Fruit fly (Drosophila melanogaster): ENCODE results near the gene Jon65Ai.

Gene Jon65Ai

DNA sequence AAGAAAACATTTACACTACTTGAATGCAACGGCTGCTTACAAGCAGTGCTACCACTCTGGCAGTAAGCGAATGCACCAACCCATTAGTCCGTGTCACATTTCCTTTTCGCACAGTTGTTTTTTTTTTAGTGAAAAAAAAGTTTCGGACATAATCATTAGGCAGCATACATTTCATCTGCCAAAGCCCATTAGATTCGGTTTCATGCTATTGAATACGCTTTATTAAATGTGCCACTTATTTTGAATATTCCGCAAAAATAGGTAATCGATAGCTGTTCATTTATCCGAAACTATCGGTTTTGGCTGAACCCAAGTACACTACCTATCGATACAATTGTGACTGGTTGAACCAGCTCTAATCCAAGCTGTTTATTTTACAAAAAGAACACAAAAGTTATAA is 560 bp upstream of the Jon65Ai start, which contains the start of gene tant (continued):
- peak; percentile 6 for TF ChIP-seq CG30403 (GFP tag; optimal IDR thresholded peaks at IDR 0.05)
- TF ChIP-seq CG30020 (tag; optimal IDR thresholded peaks at IDR 0.05) = peak; percentile 15
- no peak for TF ChIP-seq luna (GFP tag; optimal IDR thresholded peaks at IDR 0.05)
- TF ChIP-seq BtbVII (GFP tag; optimal IDR thresholded peaks at IDR 0.05) = no peak
- TF ChIP-seq CG9609 (GFP tag; optimal IDR thresholded peaks at IDR 0.05) = peak; percentile 23
- no peak for TF ChIP-seq CG18619 (GFP tag; optimal IDR thresholded peaks at IDR 0.05)
- no peak for TF ChIP-seq CG14050 (GFP tag; IDR thresholded peaks at IDR 0.05)
- no peak for TF ChIP-seq repo (GFP tag; optimal IDR thresholded peaks at IDR 0.05)
- TF ChIP-seq CG12659 (GFP tag; optimal IDR thresholded peaks at IDR 0.05) = peak; percentile 38
- TF ChIP-seq CG7786 (GFP tag; optimal IDR thresholded peaks at IDR 0.05) = no peak
- TF ChIP-seq CTCF (GFP tag; optimal IDR thresholded peaks at IDR 0.05) = peak; percentile 68
- no peak for TF ChIP-seq CG7928 (GFP tag; optimal IDR thresholded peaks at IDR 0.05)
- TF ChIP-seq stc (GFP tag; IDR thresholded peaks at IDR 0.05) = no peak
- peak; percentile 16 for TF ChIP-seq shn (GFP tag; optimal IDR thresholded peaks at IDR 0.05)
- no peak for TF ChIP-seq Tbp (GFP tag; optimal IDR thresholded peaks at IDR 0.05)
- peak; percentile 94 for TF ChIP-seq CG2116 (GFP tag; optimal IDR thresholded peaks at IDR 0.05)
- TF ChIP-seq knrl (GFP tag; IDR thresholded peaks at IDR 0.05; ENCODE audit: partially characterized antibody) = peak; percentile 97
- TF ChIP-seq Taf1 (GFP tag; IDR thresholded peaks at IDR 0.05) = no peak
- TF ChIP-seq ato (GFP tag; IDR thresholded peaks at IDR 0.05; ENCODE audit: partially characterized antibody) = peak; percentile 86
- TF ChIP-seq hbn (GFP tag; IDR thresholded peaks at IDR 0.05; ENCODE audit: partially characterized antibody) = peak; percentile 79
- peak; percentile 91 for TF ChIP-seq CG15514 (GFP tag; optimal IDR thresholded peaks at IDR 0.05)
- no peak for TF ChIP-seq Kr (GFP tag; optimal IDR thresholded peaks at IDR 0.05)
- no peak for TF ChIP-seq Ravus (GFP tag; IDR thresholded peaks at IDR 0.05)
- peak; percentile 96 for TF ChIP-seq Ets65A (GFP tag)
- peak; percentile 11 for TF ChIP-seq Xbp1 (GFP tag; optimal IDR thresholded peaks at IDR 0.05)
- no peak for TF ChIP-seq CG8359 (GFP tag; optimal IDR thresholded peaks at IDR 0.05; ENCODE audit: borderline replicate concordance)
- peak; percentile 36 for TF ChIP-seq CG8290 (GFP tag; optimal IDR thresholded peaks at IDR 0.05)
- no peak for TF ChIP-seq CG8290 (tag; optimal IDR thresholded peaks at IDR 0.05)
- no peak for TF ChIP-seq Lim3 (GFP tag; IDR thresholded peaks at IDR 0.05)
- peak; percentile 16 for TF ChIP-seq CG2120 (GFP tag; optimal IDR thresholded peaks at IDR 0.05)
- TF ChIP-seq Bgb (GFP tag; IDR thresholded peaks at IDR 0.05; ENCODE audit: partially characterized antibody) = peak; percentile 89
- no peak for TF ChIP-seq CG8281 (tag; optimal IDR thresholded peaks at IDR 0.05)
- TF ChIP-seq CG10654 (GFP tag; optimal IDR thresholded peaks at IDR 0.05) = no peak
- peak; percentile 6 for TF ChIP-seq Max (GFP tag; optimal IDR thresholded peaks at IDR 0.05)
- no peak for TF ChIP-seq CG4282 (GFP tag; optimal IDR thresholded peaks at IDR 0.05)
- no peak for TF ChIP-seq CG3281 (GFP tag; optimal IDR thresholded peaks at IDR 0.05)
- TF ChIP-seq Pdp1 (GFP tag; optimal IDR thresholded peaks at IDR 0.05) = peak in 1 of 2 experiments; percentile 8
- TF ChIP-seq lab (GFP tag; optimal IDR thresholded peaks at IDR 0.05) = no peak
- TF ChIP-seq fd64A (GFP tag; optimal IDR thresholded peaks at IDR 0.05) = no peak
- TF ChIP-seq GATAe (GFP tag; conservative IDR thresholded peaks at IDR 0.05) = no peak
- peak; percentile 86 for TF ChIP-seq CG4617 (GFP tag; optimal IDR thresholded peaks at IDR 0.05; ENCODE audit: borderline replicate concordance)
- TF ChIP-seq CG7271 (tag; optimal IDR thresholded peaks at IDR 0.05) = no peak
- no peak for TF ChIP-seq CG32532 (GFP tag; IDR thresholded peaks at IDR 0.05)
- no peak for TF ChIP-seq CG8924 (tag; optimal IDR thresholded peaks at IDR 0.05)
- no peak for TF ChIP-seq Chrac-16 (GFP tag; optimal IDR thresholded peaks at IDR 0.05)
- peak; percentile 75 for TF ChIP-seq sens (GFP tag)
- peak; percentile 49 for TF ChIP-seq HmgZ (tag; optimal IDR thresholded peaks at IDR 0.05)
- peak; percentile 81 for TF ChIP-seq hkb (optimal IDR thresholded peaks at IDR 0.05)
- TF ChIP-seq hkb (GFP tag; IDR thresholded peaks at IDR 0.05) = no peak
- no peak for TF ChIP-seq CG17802 (tag; optimal IDR thresholded peaks at IDR 0.05)
- no peak for TF ChIP-seq fru (optimal IDR thresholded peaks at IDR 0.05)
- TF ChIP-seq chif (GFP tag; optimal IDR thresholded peaks at IDR 0.05) = peak in 1 of 2 experiments; percentile 13
- no peak for TF ChIP-seq CG10431 (GFP tag; optimal IDR thresholded peaks at IDR 0.05)
